Worm (Caenorhabditis elegans): Measurements from ENCODE around the gene fbxa-144.

The fbxa-144 gene

DNA sequence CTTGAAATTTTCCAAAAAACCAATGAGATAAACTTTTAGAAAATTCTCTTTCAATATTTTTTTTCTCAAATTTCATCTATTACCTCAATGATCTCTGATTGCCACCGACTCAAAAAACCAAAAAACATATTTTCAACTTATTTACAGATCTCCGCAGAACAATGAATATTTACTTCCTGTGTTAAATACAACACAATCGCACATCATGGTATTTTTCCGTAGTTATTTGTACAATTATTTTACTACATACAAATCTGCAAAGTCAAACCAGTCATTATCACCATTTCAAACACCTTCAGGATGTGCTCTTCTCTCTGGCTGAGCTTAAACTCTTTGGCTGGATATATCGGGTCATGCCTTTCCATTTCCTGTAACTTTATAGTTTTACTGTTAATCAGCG lies 33.3 kb upstream of the fbxa-144 start, which contains the start of gene str-108:
TSS of gene str-108 (plus strand) at position 301 of the 400 bp plus-strand sequence.
- TF ChIP-seq lin-29 (GFP tag; IDR thresholded peaks at IDR 0.05) (no peak), spr-1 (tag; optimal IDR thresholded peaks at IDR 0.05) (no peak), nhr-25 (tag; optimal IDR thresholded peaks at IDR 0.05; ENCODE audit: borderline replicate concordance, insufficient read depth) (no peak)

DNA sequence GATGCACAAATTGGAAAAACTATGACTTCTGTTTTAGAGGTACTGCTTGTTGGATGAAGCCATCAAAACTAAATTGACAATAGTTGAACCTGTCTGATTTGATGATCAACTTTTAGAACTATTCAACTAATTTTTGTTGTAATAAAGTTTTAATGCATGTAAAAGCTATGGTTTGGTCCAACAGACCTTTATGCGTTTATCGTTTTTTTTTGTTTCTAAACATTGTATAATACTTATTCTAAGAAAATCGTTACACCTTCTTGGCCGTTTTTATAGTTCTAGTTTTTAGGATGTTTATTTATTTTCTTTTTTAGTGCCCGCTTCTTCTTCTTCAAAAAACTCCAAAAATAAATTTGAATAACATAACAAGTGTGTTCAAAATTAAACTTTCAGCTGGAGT lies 31.1 kb upstream of the fbxa-144 start, which contains the start of gene F10A3.12:
TSS of gene F10A3.12 (plus strand) at position 301 of the 400 bp plus-strand sequence.
- no peak for TF ChIP-seq mxl-3 (GFP tag; optimal IDR thresholded peaks at IDR 0.05)
- no peak for TF ChIP-seq ceh-32 (tag; optimal IDR thresholded peaks at IDR 0.05; ENCODE audit: poor library complexity)
- no peak for TF ChIP-seq R02D3.7 (tag; optimal IDR thresholded peaks at IDR 0.05)
- TF ChIP-seq daf-19 (GFP tag; conservative IDR thresholded peaks at IDR 0.05): no peak
- TF ChIP-seq ZK337.2 (GFP tag; IDR thresholded peaks at IDR 0.05): no peak
- no peak for TF ChIP-seq zip-11 (GFP tag; IDR thresholded peaks at IDR 0.05)
- no peak for TF ChIP-seq nhr-237 (tag; optimal IDR thresholded peaks at IDR 0.05)
- no peak for TF ChIP-seq tag-97 (GFP tag; IDR thresholded peaks at IDR 0.05)

DNA sequence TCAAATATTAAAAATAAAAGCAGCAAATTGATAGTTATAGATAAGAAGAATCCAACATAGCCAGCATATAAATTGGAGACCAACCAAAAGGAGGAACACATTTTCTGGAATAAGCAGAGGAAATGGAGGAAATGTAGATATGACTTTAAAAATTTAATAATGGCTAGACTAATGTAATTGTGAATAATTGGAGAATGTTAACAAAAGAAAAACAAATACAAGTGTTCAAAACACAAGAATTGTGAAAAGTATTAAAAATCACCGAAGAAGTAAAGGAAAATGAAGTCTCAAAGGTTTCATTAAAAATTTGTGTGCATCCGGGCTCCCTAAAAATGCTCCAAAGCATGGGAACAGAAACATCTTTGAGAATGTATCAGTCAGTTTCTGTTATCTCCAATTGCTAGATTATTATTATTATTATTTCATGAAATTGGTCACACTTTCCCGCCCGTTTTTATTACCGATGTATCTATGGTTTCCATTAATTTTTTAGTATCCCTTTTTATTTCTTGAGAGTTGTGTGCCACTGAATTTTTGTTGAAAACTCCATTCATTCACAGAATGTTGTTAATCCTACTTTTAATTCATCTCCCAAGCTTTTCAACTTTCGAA lies 29.6 kb upstream of the fbxa-144 start, which contains the start of the genes str-109 and F10A3.11:
TSS of gene str-109 (minus strand) at position 101 of the 612 bp plus-strand sequence.
TSS of gene F10A3.11 (plus strand) at position 562 of the 612 bp plus-strand sequence.
- no peak for TF ChIP-seq sdz-12 (GFP tag; optimal IDR thresholded peaks at IDR 0.05)

DNA sequence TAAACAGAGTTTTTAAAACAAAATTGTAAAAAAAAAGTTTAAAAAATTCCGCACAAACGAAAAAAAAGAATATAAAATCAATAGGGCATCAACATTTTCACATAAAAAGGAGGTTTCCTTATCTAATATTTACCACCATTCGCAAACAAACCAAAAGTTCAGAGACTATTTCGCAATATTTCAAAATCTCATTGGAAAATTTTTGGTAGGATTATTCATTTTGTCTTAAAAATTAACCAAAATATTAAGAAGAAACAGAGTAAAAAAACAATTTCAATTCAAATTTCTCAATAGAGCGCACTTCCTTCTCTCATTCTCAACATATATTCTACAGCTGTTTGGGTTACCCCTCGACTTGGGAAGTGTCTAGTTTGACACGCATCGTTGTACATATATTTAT lies 27.5 kb upstream of the fbxa-144 start:
- no peak for TF ChIP-seq lin-1 (GFP tag; IDR thresholded peaks at IDR 0.05)
- peak; percentile 30 for TF ChIP-seq ztf-7 (tag; optimal IDR thresholded peaks at IDR 0.05)
- peak; percentile 90 for TF ChIP-seq zip-2 (tag; optimal IDR thresholded peaks at IDR 0.05)
- TF ChIP-seq pha-4 (GFP tag; IDR thresholded peaks at IDR 0.05): no peak
- TF ChIP-seq pha-4 (tag; optimal IDR thresholded peaks at IDR 0.05): peak; percentile 19
- TF ChIP-seq nhr-111 (GFP tag; optimal IDR thresholded peaks at IDR 0.05): no peak
- no peak for TF ChIP-seq tag-97 (GFP tag; IDR thresholded peaks at IDR 0.05)
- no peak for TF ChIP-seq lim-7 (GFP tag; IDR thresholded peaks at IDR 0.05)
- TF ChIP-seq ceh-82 (tag; optimal IDR thresholded peaks at IDR 0.05): no peak
- TF ChIP-seq unc-62 (GFP tag; optimal IDR thresholded peaks at IDR 0.05 in 1 of 2): no peak
- TF ChIP-seq unc-62 (tag; optimal IDR thresholded peaks at IDR 0.05): no peak
- TF ChIP-seq nhr-6 (tag; optimal IDR thresholded peaks at IDR 0.05): no peak
- no peak for TF ChIP-seq T20F7.1 (GFP tag; optimal IDR thresholded peaks at IDR 0.05)
- no peak for TF ChIP-seq nhr-42 (GFP tag; IDR thresholded peaks at IDR 0.05)
- TF ChIP-seq Y105C5A.15 (GFP tag; IDR thresholded peaks at IDR 0.05): no peak
- no peak for TF ChIP-seq F44E2.7 (GFP tag; IDR thresholded peaks at IDR 0.05)
- TF ChIP-seq ctbp-1 (GFP tag; IDR thresholded peaks at IDR 0.05): no peak
- no peak for TF ChIP-seq ceh-62 (tag; optimal IDR thresholded peaks at IDR 0.05)
- no peak for TF ChIP-seq mdt-29 (GFP tag; IDR thresholded peaks at IDR 0.05)
- TF ChIP-seq daf-16 (GFP tag; optimal IDR thresholded peaks at IDR 0.05): no peak
- peak; percentile 73 for TF ChIP-seq daf-16 (tag; optimal IDR thresholded peaks at IDR 0.05)
- TF ChIP-seq F26F4.8 (GFP tag; conservative IDR thresholded peaks at IDR 0.05): no peak
- no peak for TF ChIP-seq Y48G9A.11 (GFP tag; IDR thresholded peaks at IDR 0.05)
- peak; percentile 46 for TF ChIP-seq aha-1 (tag)
- peak; percentile 22 for TF ChIP-seq pqm-1 (tag; optimal IDR thresholded peaks at IDR 0.05)
- TF ChIP-seq lir-3 (tag; optimal IDR thresholded peaks at IDR 0.05): no peak
- peak; percentile 47 for TF ChIP-seq nhr-77 (tag; optimal IDR thresholded peaks at IDR 0.05)
- TF ChIP-seq unc-39 (tag; optimal IDR thresholded peaks at IDR 0.05): no peak
- TF ChIP-seq nhr-28 (tag; optimal IDR thresholded peaks at IDR 0.05): peak; percentile 37

All from whole organism, L4 larva.